Worm (Caenorhabditis elegans): ENCODE measurements around the gene F26F2.1.

F26F2.1 gene

ce11 chrV:20552971-20553370, 8.7 kb downstream of the F26F2.1 start, which contains the start of gene vmo-1:
Gene vmo-1, minus strand, starts transcription at chrV:20553071.
- TF ChIP-seq ztf-16 (tag; optimal IDR thresholded peaks at IDR 0.05) (no peak), dve-1 (tag; optimal IDR thresholded peaks at IDR 0.05) (no peak), che-1 (tag; optimal IDR thresholded peaks at IDR 0.05) (no peak), nhr-232 (tag; optimal IDR thresholded peaks at IDR 0.05) (no peak), hlh-8 (tag; optimal IDR thresholded peaks at IDR 0.05) (no peak), ceh-6 (GFP tag; optimal IDR thresholded peaks at IDR 0.05) (no peak), ceh-18 (tag; optimal IDR thresholded peaks at IDR 0.05) (no peak), K02D7.2 (tag; optimal IDR thresholded peaks at IDR 0.05) (no peak), pqm-1 (tag; optimal IDR thresholded peaks at IDR 0.05) (no peak), sox-2 (GFP tag; IDR thresholded peaks at IDR 0.05) (no peak), madf-2 (tag; optimal IDR thresholded peaks at IDR 0.05) (no peak), lin-11 (tag; optimal IDR thresholded peaks at IDR 0.05) (no peak), pax-1 (tag; optimal IDR thresholded peaks at IDR 0.05) (no peak), ceh-9 (tag; optimal IDR thresholded peaks at IDR 0.05) (no peak), dmd-4 (tag; optimal IDR thresholded peaks at IDR 0.05; ENCODE audit: borderline replicate concordance) (no peak), unc-42 (tag; optimal IDR thresholded peaks at IDR 0.05) (no peak), hlh-15 (tag; optimal IDR thresholded peaks at IDR 0.05) (no peak), rnt-1 (tag; optimal IDR thresholded peaks at IDR 0.05) (no peak)

ce11 chrV:20551096-20551495, 10.6 kb downstream of the F26F2.1 start, which contains the start of gene Y38H6C.20:
Gene Y38H6C.20, minus strand, starts transcription at chrV:20551196.
- TF ChIP-seq fkh-6 (tag; optimal IDR thresholded peaks at IDR 0.05) (no peak), sox-2 (GFP tag; IDR thresholded peaks at IDR 0.05) (no peak), hlh-15 (tag; optimal IDR thresholded peaks at IDR 0.05) (no peak), dve-1 (tag; optimal IDR thresholded peaks at IDR 0.05) (no peak), ama-1 (optimal IDR thresholded peaks at IDR 0.05) (no peak), pag-3 (tag; optimal IDR thresholded peaks at IDR 0.05; ENCODE audit: borderline replicate concordance) (no peak), pha-4 (tag; optimal IDR thresholded peaks at IDR 0.05) (no peak), ceh-6 (GFP tag; optimal IDR thresholded peaks at IDR 0.05) (no peak), tbx-2 (tag; optimal IDR thresholded peaks at IDR 0.05) (no peak)

- TF ChIP-seq ceh-48 (tag; optimal IDR thresholded peaks at IDR 0.05), result no peak
- no peak for TF ChIP-seq ceh-31 (tag; optimal IDR thresholded peaks at IDR 0.05)
- TF ChIP-seq pax-1 (tag; optimal IDR thresholded peaks at IDR 0.05), result no peak
- TF ChIP-seq sox-4 (tag; optimal IDR thresholded peaks at IDR 0.05), result no peak
- no peak for TF ChIP-seq hlh-15 (tag; optimal IDR thresholded peaks at IDR 0.05)
- TF ChIP-seq unc-3 (GFP tag; conservative IDR thresholded peaks at IDR 0.05), result no peak
- no peak for TF ChIP-seq unc-3 (tag; optimal IDR thresholded peaks at IDR 0.05)
Observed at ce11 chrV:20547048-20547447, 14.6 kb downstream of the F26F2.1 start, which contains the start of gene Y38H6C.18. Gene Y38H6C.18, minus strand, starts transcription at chrV:20547148.

- no peak for TF ChIP-seq hlh-8 (tag; optimal IDR thresholded peaks at IDR 0.05)
- TF ChIP-seq ceh-19 (GFP tag; optimal IDR thresholded peaks at IDR 0.05), result no peak
- TF ChIP-seq Y22D7AL.16 (tag; optimal IDR thresholded peaks at IDR 0.05), result no peak
- no peak for TF ChIP-seq ttx-3 (tag; optimal IDR thresholded peaks at IDR 0.05)
- no peak for TF ChIP-seq gmeb-2 (tag; optimal IDR thresholded peaks at IDR 0.05)
- no peak for TF ChIP-seq pag-3 (tag; optimal IDR thresholded peaks at IDR 0.05; ENCODE audit: borderline replicate concordance)
- no peak for TF ChIP-seq nhr-11 (tag; optimal IDR thresholded peaks at IDR 0.05)
- TF ChIP-seq ceh-9 (tag; optimal IDR thresholded peaks at IDR 0.05), result no peak
- TF ChIP-seq unc-3 (GFP tag; conservative IDR thresholded peaks at IDR 0.05), result no peak
- no peak for TF ChIP-seq unc-3 (tag; optimal IDR thresholded peaks at IDR 0.05)
- no peak for TF ChIP-seq pax-1 (tag; optimal IDR thresholded peaks at IDR 0.05)
- no peak for TF ChIP-seq fax-1 (tag; optimal IDR thresholded peaks at IDR 0.05)
- TF ChIP-seq sox-2 (GFP tag; IDR thresholded peaks at IDR 0.05), result no peak
- no peak for TF ChIP-seq K02D7.2 (tag; optimal IDR thresholded peaks at IDR 0.05)
Observed at ce11 chrV:20545742-20546141, 16.0 kb downstream of the F26F2.1 start.

- TF ChIP-seq pqm-1 (tag; optimal IDR thresholded peaks at IDR 0.05) (no peak), ets-4 (tag; optimal IDR thresholded peaks at IDR 0.05) (no peak)
Observed at ce11 chrV:20544610-20545009, 17.1 kb downstream of the F26F2.1 start.
